Worm (Caenorhabditis elegans) whole organism, L4 larva: ENCODE data around the gene F54C9.14.

Source experiments
- F37D6.2 ChIP-seq: sonication (generic microtip); optimal IDR thresholded peaks from 2 replicates; lab custom pipeline; 2016; ENCODE audit warnings: mild to moderate bottlenecking, missing genetic modification characterization, missing compliant biosample characterization
- F49E8.2 ChIP-seq: sonication (generic microtip); optimal IDR thresholded peaks from 2 replicates; lab custom pipeline; 2016; ENCODE audit warnings: missing compliant biosample characterization, mild to moderate bottlenecking, missing genetic modification characterization, borderline replicate concordance
- R02D3.7 ChIP-seq: fragments of 150-350 bp; sonication (generic microtip); optimal IDR thresholded peaks from 3 replicates; lab custom pipeline; 2014; ENCODE audit warnings: missing biosample characterization, missing genetic modification characterization
- T20F7.1 ChIP-seq: fragments of 200-800 bp; sonication (Bioruptor generic); optimal IDR thresholded peaks from 2 replicates; lab custom pipeline; 2018; ENCODE audit warnings: mild to moderate bottlenecking, missing genetic modification characterization, missing compliant biosample characterization
- T26A8.4 ChIP-seq: fragments of 200-800 bp; sonication (Bioruptor generic); IDR thresholded peaks from 2 replicates; pipeline ENCODE4 v1.3.6; 2022; ENCODE audit warnings: missing genetic modification characterization, missing compliant biosample characterization
- Y75B8A.6 ChIP-seq: fragments of 200-800 bp; sonication (Bioruptor generic); IDR thresholded peaks from 2 replicates; pipeline ENCODE4 v1.3.6; 2022; ENCODE audit warnings: missing genetic modification reagents, missing genetic modification characterization, missing compliant biosample characterization
- ZK337.2 ChIP-seq: fragments of 200-800 bp; sonication (Bioruptor generic); IDR thresholded peaks from 2 replicates; pipeline ENCODE4 v1.3.6; 2022; ENCODE audit warnings: missing genetic modification reagents, missing genetic modification characterization, missing compliant biosample characterization
- ceh-20 ChIP-seq: fragments of 200-800 bp; sonication (Bioruptor generic); IDR thresholded peaks from 2 replicates; pipeline ENCODE4 v1.3.6; 2022; ENCODE audit warnings: missing genetic modification reagents, missing genetic modification characterization, missing compliant biosample characterization
- ceh-32 ChIP-seq: sonication (generic microtip); optimal IDR thresholded peaks from 2 replicates; lab custom pipeline; 2016; ENCODE audit warnings: mild to moderate bottlenecking, missing genetic modification characterization, missing compliant biosample characterization; ENCODE audit not compliant: poor library complexity
- daf-16 ChIP-seq, 3 experiments: sonication (generic microtip); optimal IDR thresholded peaks; 2 replicates each; lab custom pipeline; 2016 to 2017; ENCODE audit warnings: missing genetic modification characterization in 3 of 3, missing genetic modification reagents in 3 of 3, mild to moderate bottlenecking in 2 of 3, missing compliant biosample characterization in 2 of 3, missing biosample characterization in 1 of 3, moderate library complexity in 1 of 3
- daf-19 ChIP-seq: fragments of 200-800 bp; sonication (Bioruptor generic); conservative IDR thresholded peaks from 2 replicates; pipeline ENCODE4 v1.3.6; 2022; ENCODE audit warnings: missing genetic modification characterization, missing compliant biosample characterization
- duxl-1 ChIP-seq: sonication (generic microtip); optimal IDR thresholded peaks from 2 replicates; lab custom pipeline; 2016; ENCODE audit warnings: mild to moderate bottlenecking, missing genetic modification characterization, moderate library complexity, missing compliant biosample characterization; ENCODE audit not compliant: poor library complexity
- egl-27 ChIP-seq: sonication (generic microtip); optimal IDR thresholded peaks from 3 replicates; lab custom pipeline; 2017; ENCODE audit warnings: missing biosample characterization, missing genetic modification reagents, missing genetic modification characterization
- fos-1 ChIP-seq: fragments of 150-350 bp; optimal IDR thresholded peaks from 2 replicates; lab custom pipeline; 2014; ENCODE audit warnings: missing biosample characterization, missing genetic modification characterization
- hif-1 ChIP-seq, 2 experiments: sonication (generic microtip); optimal IDR thresholded peaks; 2 replicates each; lab custom pipeline; 2016 to 2017; ENCODE audit warnings: missing compliant biosample characterization in 2 of 2, missing genetic modification characterization in 2 of 2, missing genetic modification reagents in 2 of 2, missing genotype in 2 of 2, mild to moderate bottlenecking in 1 of 2
- hmg-1.1 ChIP-seq: fragments of 200-800 bp; sonication (Bioruptor generic); IDR thresholded peaks from 2 replicates; pipeline ENCODE4 v1.3.6; 2022; ENCODE audit warnings: missing genetic modification reagents, missing genetic modification characterization, missing compliant biosample characterization
- jun-1 ChIP-seq: fragments of 150-350 bp; optimal IDR thresholded peaks from 2 replicates; lab custom pipeline; 2014; ENCODE audit warnings: missing biosample characterization, missing genetic modification reagents, missing genetic modification characterization
- lim-7 ChIP-seq: fragments of 200-800 bp; sonication (Bioruptor generic); IDR thresholded peaks from 2 replicates; pipeline ENCODE4 v1.3.6; 2022; ENCODE audit warnings: missing genetic modification characterization, missing compliant biosample characterization
- lin-15B ChIP-seq: fragments of 150-350 bp; sonication (generic microtip); optimal IDR thresholded peaks from 3 replicates; lab custom pipeline; 2014; ENCODE audit warnings: missing biosample characterization, missing genetic modification characterization
- lin-38 ChIP-seq: fragments of 200-800 bp; sonication (Bioruptor generic); IDR thresholded peaks from 2 replicates; pipeline ENCODE4 v1.3.6; 2022; ENCODE audit warnings: missing genetic modification reagents, missing genetic modification characterization, missing compliant biosample characterization
- lin-39 ChIP-seq: fragments of 150-350 bp; optimal IDR thresholded peaks from 2 replicates; lab custom pipeline; 2014; ENCODE audit warnings: missing biosample characterization, missing genetic modification reagents, missing genetic modification characterization
- nhr-10 ChIP-seq: fragments of 150-350 bp; optimal IDR thresholded peaks from 2 replicates; lab custom pipeline; 2014; ENCODE audit warnings: missing biosample characterization, missing genetic modification characterization
- nhr-102 ChIP-seq: sonication (generic microtip); optimal IDR thresholded peaks from 2 replicates; lab custom pipeline; 2016; ENCODE audit warnings: mild to moderate bottlenecking, missing genetic modification characterization, moderate library complexity, missing compliant biosample characterization
- nhr-42 ChIP-seq: fragments of 200-800 bp; sonication (Bioruptor generic); IDR thresholded peaks from 2 replicates; pipeline ENCODE4 v1.3.6; 2022; ENCODE audit warnings: missing genetic modification characterization, missing compliant biosample characterization
- nhr-48 ChIP-seq: sonication (generic microtip); optimal IDR thresholded peaks from 2 replicates; lab custom pipeline; 2016; ENCODE audit warnings: mild to moderate bottlenecking, missing genetic modification characterization, missing compliant biosample characterization
- nhr-6 ChIP-seq: fragments of 150-350 bp; optimal IDR thresholded peaks from 2 replicates; lab custom pipeline; 2014; ENCODE audit warnings: missing biosample characterization, missing genetic modification characterization
- pha-4 ChIP-seq, 2 experiments: fragments of 150-350 bp in 1 of 2; fragments of 200-800 bp in 1 of 2; sonication (Bioruptor generic) in 1 of 2; IDR thresholded peaks in 1 of 2; optimal IDR thresholded peaks in 1 of 2; 2 replicates each; pipeline versions ENCODE4 v1.3.6 to Lab custom; 2014 to 2022; ENCODE audit warnings: missing genetic modification characterization in 2 of 2, missing genetic modification reagents in 2 of 2, missing biosample characterization in 1 of 2, missing compliant biosample characterization in 1 of 2
- saeg-2 ChIP-seq: fragments of 200-800 bp; sonication (Bioruptor generic); IDR thresholded peaks from 2 replicates; pipeline ENCODE4 v1.3.6; 2022; ENCODE audit warnings: missing genetic modification reagents, missing genetic modification characterization, missing compliant biosample characterization
- sdz-12 ChIP-seq: fragments of 200-800 bp; sonication (Bioruptor generic); optimal IDR thresholded peaks from 2 replicates; lab custom pipeline; 2018; ENCODE audit warnings: mild to moderate bottlenecking, missing genetic modification characterization, missing compliant biosample characterization
- snpc-4 ChIP-seq: fragments of 150-350 bp; optimal IDR thresholded peaks from 2 replicates; lab custom pipeline; 2014; ENCODE audit warnings: missing biosample characterization, missing genetic modification characterization
- unc-130 ChIP-seq: sonication (generic microtip); optimal IDR thresholded peaks from 2 replicates; lab custom pipeline; 2016; ENCODE audit warnings: missing genetic modification reagents, missing genetic modification characterization, missing compliant biosample characterization
- unc-62 ChIP-seq, 3 experiments: fragments of 150-350 bp in 1 of 3; sonication (generic microtip); optimal IDR thresholded peaks in 2 of 3; peaks in 1 of 3; 1 replicate in 1 of 3; 2 replicates in 2 of 3; lab custom pipeline; 2014 to 2017; ENCODE audit warnings: missing biosample characterization in 3 of 3, missing genetic modification characterization in 3 of 3, missing genetic modification reagents in 3 of 3, missing genotype in 1 of 3
- vab-7 ChIP-seq: fragments of 200-800 bp; sonication (Bioruptor generic); IDR thresholded peaks from 2 replicates; pipeline ENCODE4 v1.3.6; 2022; ENCODE audit warnings: missing genetic modification reagents, missing genetic modification characterization, missing compliant biosample characterization
- zfp-3 ChIP-seq: fragments of 200-800 bp; sonication (Bioruptor generic); conservative IDR thresholded peaks from 2 replicates; pipeline ENCODE4 v1.3.6; 2022; ENCODE audit warnings: missing genetic modification reagents, missing genetic modification characterization, missing compliant biosample characterization

Gene F54C9.14

ce11 chrII:8610085-8610484 lies 48.0 kb downstream of the F54C9.14 start, which contains the start of gene F28C6.9:
Gene F28C6.9 (minus strand): TSS chrII:8610185.
- TF ChIP-seq ZK337.2 (GFP tag; lab: Robert Waterston, UW) (no peak), ceh-32 (tag; lab: Kevin White, UChicago) (no peak), unc-130 (GFP tag; lab: Kevin White, UChicago) (no peak), hmg-1.1 (GFP tag; lab: Robert Waterston, UW) (no peak)

- TF ChIP-seq daf-19 (no peak), R02D3.7 (tag; lab: Kevin White, UChicago) (no peak), pha-4 (GFP tag; IDR thresholded peaks at IDR 0.05; lab: Robert Waterston, UW) (no peak), pha-4 (tag; optimal IDR thresholded peaks at IDR 0.05; lab: Kevin White, UChicago) (no peak), jun-1 (no peak), lin-15B (no peak), nhr-42 (GFP tag; lab: Robert Waterston, UW) (no peak), nhr-102 (tag; lab: Kevin White, UChicago) (no peak), unc-62 (GFP tag; optimal IDR thresholded peaks at IDR 0.05 in 1 of 2; lab: Kevin White, UChicago) (no peak), unc-62 (tag; optimal IDR thresholded peaks at IDR 0.05; lab: Kevin White, UChicago) (no peak), lim-7 (GFP tag; lab: Robert Waterston, UW) (no peak), F37D6.2 (tag; lab: Kevin White, UChicago) (no peak), T26A8.4 (GFP tag; lab: Robert Waterston, UW) (no peak)
These were observed 48.5 kb downstream of the F54C9.14 start for ce11 chrII:8610585-8610984.

ce11 chrII:8611330-8611729 lies 49.2 kb downstream of the F54C9.14 start:
- TF ChIP-seq lin-15B (no peak), snpc-4 (tag; lab: Kevin White, UChicago) (no peak), hif-1 (tag; optimal IDR thresholded peaks at IDR 0.05; lab: Kevin White, UChicago) (no peak), lin-39 (tag; lab: Kevin White, UChicago) (no peak), fos-1 (tag; lab: Kevin White, UChicago) (no peak), ZK337.2 (GFP tag; lab: Robert Waterston, UW) (no peak), egl-27 (tag; lab: Kevin White, UChicago) (no peak), Y75B8A.6 (no peak), nhr-102 (tag; lab: Kevin White, UChicago) (no peak), lin-38 (GFP tag; lab: Robert Waterston, UW) (no peak)

- TF ChIP-seq nhr-6 (tag; lab: Kevin White, UChicago): no peak
- no peak for TF ChIP-seq saeg-2 (GFP tag; lab: Robert Waterston, UW)
- TF ChIP-seq duxl-1 (tag; lab: Kevin White, UChicago): no peak
- no peak for TF ChIP-seq T26A8.4 (GFP tag; lab: Robert Waterston, UW)
- no peak for TF ChIP-seq T20F7.1 (GFP tag; lab: Kevin White, UChicago)
- no peak for TF ChIP-seq F49E8.2 (tag; lab: Kevin White, UChicago)
- TF ChIP-seq F37D6.2 (tag; lab: Kevin White, UChicago): no peak
- TF ChIP-seq nhr-10 (tag; lab: Kevin White, UChicago): no peak
- TF ChIP-seq ZK337.2 (GFP tag; lab: Robert Waterston, UW): no peak
- no peak for TF ChIP-seq zfp-3 (GFP tag; lab: Robert Waterston, UW)
- TF ChIP-seq daf-16 (GFP tag; optimal IDR thresholded peaks at IDR 0.05; lab: Kevin White, UChicago): no peak
- no peak for TF ChIP-seq daf-16 (tag; optimal IDR thresholded peaks at IDR 0.05; lab: Kevin White, UChicago)
- no peak for TF ChIP-seq sdz-12 (GFP tag; lab: Kevin White, UChicago)
- no peak for TF ChIP-seq lin-39 (tag; lab: Kevin White, UChicago)
- no peak for TF ChIP-seq nhr-48 (tag; lab: Kevin White, UChicago)
- no peak for TF ChIP-seq lin-38 (GFP tag; lab: Robert Waterston, UW)
- no peak for TF ChIP-seq ceh-20 (GFP tag; lab: Robert Waterston, UW)
- TF ChIP-seq vab-7 (GFP tag; lab: Robert Waterston, UW): no peak
- no peak for TF ChIP-seq Y75B8A.6
These were observed 50.4 kb downstream of the F54C9.14 start, which contains the start of gene T22C8.1 for ce11 chrII:8612470-8612869. Gene T22C8.1 (plus strand): TSS chrII:8612770.
